Fruit fly (Drosophila melanogaster) whole organism, embryonic: ENCODE results near the gene Gpdh1.
A peak's percentile ranks its signal among the peaks of the same experiment; 100 is the strongest.

Source experiments
- Atf3 ChIP-seq: fragments of 200-800 bp; sonication (Bioruptor generic); optimal IDR thresholded peaks from 3 replicates; lab custom pipeline; 2016; ENCODE audit warnings: missing biosample characterization, missing genetic modification characterization
- Bdp1 ChIP-seq: fragments of 200-800 bp; sonication (Bioruptor generic); optimal IDR thresholded peaks from 3 replicates; lab custom pipeline; 2016; ENCODE audit warnings: missing biosample characterization, missing genetic modification characterization
- CG11560 ChIP-seq: fragments of 200-800 bp; sonication (Bioruptor generic); IDR thresholded peaks from 3 replicates; pipeline ENCODE4 v1.3.6; 2022; ENCODE audit warnings: missing biosample characterization, missing genetic modification characterization
- CG12744 ChIP-seq: fragments of 200-800 bp; sonication (Bioruptor generic); optimal IDR thresholded peaks from 2 replicates; lab custom pipeline; 2016; ENCODE audit warnings: missing biosample characterization, missing genetic modification characterization
- CG15011 ChIP-seq: fragments of 200-800 bp; sonication (Bioruptor generic); optimal IDR thresholded peaks from 3 replicates; lab custom pipeline; 2018; ENCODE audit warnings: missing biosample characterization, mild to moderate bottlenecking, missing genetic modification characterization
- CG15601 ChIP-seq: fragments of 200-800 bp; sonication (Bioruptor generic); optimal IDR thresholded peaks from 3 replicates; lab custom pipeline; 2019; ENCODE audit warnings: missing biosample characterization, mild to moderate bottlenecking, missing genetic modification characterization, moderate library complexity
- CG16779 ChIP-seq: fragments of 200-800 bp; sonication (Bioruptor generic); IDR thresholded peaks from 2 replicates; pipeline ENCODE4 v1.3.6; 2022; ENCODE audit warnings: missing biosample characterization, missing genetic modification characterization
- CG17912 ChIP-seq: fragments of 200-800 bp; sonication (Bioruptor generic); optimal IDR thresholded peaks from 2 replicates; lab custom pipeline; 2018; ENCODE audit warnings: missing biosample characterization, mild to moderate bottlenecking, missing genetic modification characterization
- CG18011 ChIP-seq: fragments of 200-800 bp; sonication (Bioruptor generic); optimal IDR thresholded peaks from 2 replicates; lab custom pipeline; 2017; ENCODE audit warnings: missing biosample characterization, missing genetic modification characterization, mild to moderate bottlenecking, moderate library complexity, missing genotype
- CG32767 ChIP-seq: fragments of 200-800 bp; sonication (Bioruptor generic); IDR thresholded peaks from 2 replicates; pipeline ENCODE4 v1.3.6; 2022; ENCODE audit warnings: missing biosample characterization, missing genetic modification characterization
- CG4360 ChIP-seq: fragments of 200-800 bp; sonication (Bioruptor generic); IDR thresholded peaks from 2 replicates; pipeline ENCODE4 v1.3.6; 2022; ENCODE audit warnings: missing biosample characterization, missing genetic modification characterization
- CG43689 ChIP-seq: fragments of 200-800 bp; sonication (Bioruptor generic); IDR thresholded peaks from 2 replicates; pipeline ENCODE4 v1.3.6; 2022; ENCODE audit warnings: missing biosample characterization, missing genetic modification characterization
- CG6813 ChIP-seq: fragments of 200-800 bp; sonication (Bioruptor generic); optimal IDR thresholded peaks from 2 replicates; lab custom pipeline; 2017; ENCODE audit warnings: missing biosample characterization, missing genetic modification characterization, mild to moderate bottlenecking, moderate library complexity, missing genetic modification reagents
- CG6854 ChIP-seq: fragments of 200-800 bp; sonication (Bioruptor generic); optimal IDR thresholded peaks from 3 replicates; lab custom pipeline; 2017; ENCODE audit warnings: missing biosample characterization, mild to moderate bottlenecking, missing genetic modification characterization
- Chrac-16 ChIP-seq: fragments of 200-800 bp; sonication (Bioruptor generic); optimal IDR thresholded peaks from 3 replicates; lab custom pipeline; 2016; ENCODE audit warnings: missing biosample characterization, missing genetic modification characterization
- CoRest ChIP-seq: fragments of 200-800 bp; sonication (Bioruptor generic); optimal IDR thresholded peaks from 3 replicates; lab custom pipeline; 2018; ENCODE audit warnings: missing biosample characterization, mild to moderate bottlenecking, missing genetic modification characterization, moderate library complexity
- Deaf1 ChIP-seq: fragments of 200-800 bp; optimal IDR thresholded peaks from 3 replicates; lab custom pipeline; 2019; ENCODE audit warnings: missing biosample characterization, mild to moderate bottlenecking, missing genetic modification characterization, moderate library complexity
- Dek ChIP-seq: fragments of 200-800 bp; sonication (Bioruptor generic); optimal IDR thresholded peaks from 3 replicates; lab custom pipeline; 2019; ENCODE audit warnings: missing biosample characterization, mild to moderate bottlenecking, missing genetic modification characterization, moderate library complexity
- Dfd ChIP-seq, 2 experiments: fragments of >200 bp; optimal IDR thresholded peaks; 2 replicates each; lab custom pipeline; 2017; ENCODE audit warnings: missing biosample characterization in 2 of 2, missing genetic modification characterization in 2 of 2
- Dip2 ChIP-seq: fragments of 200-800 bp; sonication (Bioruptor generic); IDR thresholded peaks from 2 replicates; pipeline ENCODE4 v1.3.6; 2022; ENCODE audit warnings: missing biosample characterization, missing genetic modification characterization
- Doc3 ChIP-seq: fragments of 200-800 bp; sonication (Bioruptor generic); IDR thresholded peaks from 3 replicates; pipeline ENCODE4 v1.3.6; 2022; ENCODE audit warnings: missing biosample characterization, missing genetic modification characterization; ENCODE audit not compliant: partially characterized antibody
- Dp ChIP-seq: fragments of 200-800 bp; sonication (Bioruptor generic); optimal IDR thresholded peaks from 2 replicates; lab custom pipeline; 2018; ENCODE audit warnings: missing biosample characterization, mild to moderate bottlenecking, missing genetic modification characterization, moderate library complexity
- Drgx ChIP-seq: fragments of 200-800 bp; sonication (Bioruptor generic); IDR thresholded peaks from 2 replicates; pipeline ENCODE4 v1.3.6; 2022; ENCODE audit warnings: missing biosample characterization, missing genetic modification characterization
- E2f2 ChIP-seq: fragments of 200-800 bp; sonication (Bioruptor generic); IDR thresholded peaks from 2 replicates; pipeline ENCODE4 v1.3.6; 2022; ENCODE audit warnings: missing biosample characterization, missing genetic modification characterization
- Ets97D ChIP-seq: fragments of 200-800 bp; sonication (Bioruptor generic); optimal IDR thresholded peaks from 3 replicates; lab custom pipeline; 2016; ENCODE audit warnings: missing biosample characterization, missing genetic modification characterization
- HmgZ ChIP-seq: fragments of 200-800 bp; sonication (Bioruptor generic); optimal IDR thresholded peaks from 2 replicates; lab custom pipeline; 2018; ENCODE audit warnings: missing biosample characterization, mild to moderate bottlenecking, missing genetic modification characterization
- Jarid2 ChIP-seq: fragments of 200-800 bp; sonication (Bioruptor generic); optimal IDR thresholded peaks from 3 replicates; lab custom pipeline; 2017; ENCODE audit warnings: mild to moderate bottlenecking, missing biosample characterization, missing genetic modification reagents, missing genetic modification characterization
- NC2β ChIP-seq: fragments of 200-800 bp; sonication (Bioruptor generic); optimal IDR thresholded peaks from 2 replicates; lab custom pipeline; 2016; ENCODE audit warnings: missing biosample characterization, missing genetic modification characterization
- NFAT ChIP-seq: fragments of 200-800 bp; sonication (Bioruptor generic); IDR thresholded peaks from 2 replicates; pipeline ENCODE4 v1.3.6; 2022; ENCODE audit warnings: missing biosample characterization, missing genetic modification characterization
- NK7.1 ChIP-seq: fragments of 200-800 bp; sonication (Bioruptor generic); optimal IDR thresholded peaks from 3 replicates; lab custom pipeline; 2016; ENCODE audit warnings: missing biosample characterization, missing genetic modification characterization
- Nf-YC ChIP-seq: fragments of 200-800 bp; optimal IDR thresholded peaks from 3 replicates; lab custom pipeline; 2019; ENCODE audit warnings: missing biosample characterization, mild to moderate bottlenecking, missing genetic modification characterization, moderate library complexity
- Spps ChIP-seq: fragments of 200-800 bp; sonication (Bioruptor generic); optimal IDR thresholded peaks from 2 replicates; lab custom pipeline; 2018; ENCODE audit warnings: missing biosample characterization, mild to moderate bottlenecking, missing genetic modification characterization
- az2 ChIP-seq: fragments of 200-800 bp; sonication (Bioruptor generic); optimal IDR thresholded peaks from 3 replicates; lab custom pipeline; 2016; ENCODE audit warnings: missing biosample characterization, missing genetic modification characterization
- btn ChIP-seq: fragments of 200-800 bp; sonication (Bioruptor generic); optimal IDR thresholded peaks from 2 replicates; lab custom pipeline; 2016; ENCODE audit warnings: missing biosample characterization, missing genetic modification characterization
- emc ChIP-seq: fragments of 200-800 bp; sonication (Bioruptor generic); optimal IDR thresholded peaks from 2 replicates; lab custom pipeline; 2016; ENCODE audit warnings: missing biosample characterization, missing genetic modification characterization
- fu2 ChIP-seq: fragments of 200-800 bp; sonication (Bioruptor generic); optimal IDR thresholded peaks from 2 replicates; lab custom pipeline; 2016; ENCODE audit warnings: missing biosample characterization, missing genetic modification characterization
- gcm2 ChIP-seq: fragments of 200-800 bp; sonication (Bioruptor generic); optimal IDR thresholded peaks from 2 replicates; lab custom pipeline; 2016; ENCODE audit warnings: missing biosample characterization, missing genetic modification characterization
- gem ChIP-seq: fragments of 200-800 bp; sonication (Bioruptor generic); optimal IDR thresholded peaks from 2 replicates; lab custom pipeline; 2019; ENCODE audit warnings: missing biosample characterization, mild to moderate bottlenecking, missing genetic modification characterization, moderate library complexity
- inv ChIP-seq: fragments of 200-800 bp; sonication (Bioruptor generic); IDR thresholded peaks from 2 replicates; pipeline ENCODE4 v1.3.6; 2022; ENCODE audit warnings: missing biosample characterization, missing genetic modification characterization; ENCODE audit not compliant: partially characterized antibody
- jing ChIP-seq: fragments of 200-800 bp; sonication (Bioruptor generic); optimal IDR thresholded peaks from 2 replicates; lab custom pipeline; 2018; ENCODE audit warnings: missing biosample characterization, mild to moderate bottlenecking, missing genetic modification characterization
- kay ChIP-seq: fragments of 200-800 bp; sonication (Bioruptor generic); optimal IDR thresholded peaks from 2 replicates; lab custom pipeline; 2016; ENCODE audit warnings: missing biosample characterization, missing genetic modification characterization
- p53 ChIP-seq: fragments of 200-800 bp; sonication (Bioruptor generic); optimal IDR thresholded peaks from 2 replicates; lab custom pipeline; 2016; ENCODE audit warnings: missing biosample characterization, missing genetic modification characterization
- pan ChIP-seq, 4 experiments: fragments of >200 bp in 3 of 4; fragments of 200-800 bp in 1 of 4; sonication (Bioruptor generic) in 1 of 4; optimal IDR thresholded peaks in 3 of 4; IDR thresholded peaks in 1 of 4; 2 replicates each; pipeline versions ENCODE4 v1.3.6 to Lab custom; 2017 to 2022; ENCODE audit warnings: missing biosample characterization in 2 of 4, missing genetic modification characterization in 2 of 4, mixed read lengths in 1 of 4
- pfk ChIP-seq: fragments of 200-800 bp; sonication (Bioruptor generic); optimal IDR thresholded peaks from 2 replicates; lab custom pipeline; 2018; ENCODE audit warnings: missing biosample characterization, mild to moderate bottlenecking, missing genetic modification characterization, moderate library complexity
- pnt ChIP-seq: fragments of 200-800 bp; sonication (Bioruptor generic); optimal IDR thresholded peaks from 3 replicates; lab custom pipeline; 2016; ENCODE audit warnings: missing biosample characterization, missing genetic modification characterization
- pum ChIP-seq: fragments of 200-800 bp; sonication (Bioruptor generic); optimal IDR thresholded peaks from 2 replicates; lab custom pipeline; 2016; ENCODE audit warnings: missing biosample characterization, missing genetic modification characterization
- ranshi ChIP-seq: fragments of 200-800 bp; sonication (Bioruptor generic); IDR thresholded peaks from 2 replicates; pipeline ENCODE4 v1.3.6; 2022; ENCODE audit warnings: missing biosample characterization, missing genetic modification characterization
- sob ChIP-seq: fragments of 200-800 bp; sonication (Bioruptor generic); IDR thresholded peaks from 2 replicates; pipeline ENCODE4 v1.3.6; 2022; ENCODE audit warnings: missing biosample characterization, missing genetic modification characterization
- unc-4 ChIP-seq: fragments of 200-800 bp; sonication (Bioruptor generic); IDR thresholded peaks from 2 replicates; pipeline ENCODE4 v1.3.6; 2022; ENCODE audit warnings: missing biosample characterization, missing genetic modification characterization; ENCODE audit not compliant: partially characterized antibody
- wdn ChIP-seq: fragments of 200-800 bp; sonication (Bioruptor generic); IDR thresholded peaks from 2 replicates; pipeline ENCODE4 v1.3.6; 2022; ENCODE audit warnings: missing biosample characterization, missing genetic modification characterization
- zen ChIP-seq: fragments of 200-800 bp; sonication (Bioruptor generic); optimal IDR thresholded peaks from 3 replicates; lab custom pipeline; 2018; ENCODE audit warnings: missing biosample characterization, mild to moderate bottlenecking, missing genetic modification characterization, moderate library complexity

Gene Gpdh1

dm6 chr2L:5974122-5974521 is 30.7 kb downstream of the Gpdh1 start (continued):
- no peak for TF ChIP-seq pan (optimal IDR thresholded peaks at IDR 0.05; lab: Kevin White, UChicago)
- TF ChIP-seq pan (GFP tag; optimal IDR thresholded peaks at IDR 0.05 in 1 of 2, IDR thresholded peaks at IDR 0.05 in 1 of 2): peak in 1 of 2 experiments; percentile 57
- TF ChIP-seq Dip2 (GFP tag; lab: Robert Waterston, UW): no peak
- TF ChIP-seq emc (GFP tag; lab: Kevin White, UChicago): no peak
- TF ChIP-seq az2 (GFP tag; lab: Kevin White, UChicago): no peak
- no peak for TF ChIP-seq Ets97D
- TF ChIP-seq CG43689 (GFP tag; lab: Robert Waterston, UW): 0 out of 2 replicates have a peak, but pooled peaks have one; percentile 15
- peak; percentile 13 for TF ChIP-seq Nf-YC (tag; lab: Kevin White, UChicago)
- TF ChIP-seq btn (GFP tag; lab: Kevin White, UChicago): no peak
- peak; percentile 46; the same call in 1 of the 2 replicates for TF ChIP-seq NFAT (GFP tag; lab: Robert Waterston, UW)
- TF ChIP-seq zen: no peak
- peak; percentile 49; the same call in 1 of the 2 replicates for TF ChIP-seq wdn (GFP tag; lab: Robert Waterston, UW)
- TF ChIP-seq Chrac-16 (GFP tag; lab: Kevin White, UChicago): no peak
- TF ChIP-seq NC2β (GFP tag; lab: Kevin White, UChicago): no peak
- TF ChIP-seq Spps: peak; percentile 6
- peak; percentile 73 for TF ChIP-seq CG6813 (GFP tag; lab: Kevin White, UChicago)
- peak; percentile 59 for TF ChIP-seq pfk (GFP tag; lab: Kevin White, UChicago)
- peak; percentile 91 for TF ChIP-seq Deaf1 (tag; lab: Kevin White, UChicago)
- TF ChIP-seq CG16779: no peak
- peak; percentile 1 for TF ChIP-seq jing (GFP tag; lab: Kevin White, UChicago)
- TF ChIP-seq Drgx (GFP tag; lab: Robert Waterston, UW): no peak
- TF ChIP-seq pnt: no peak
- TF ChIP-seq Jarid2 (GFP tag; lab: Kevin White, UChicago): peak; percentile 55
- peak; percentile 61 for TF ChIP-seq CG17912 (GFP tag; lab: Kevin White, UChicago)
- peak; percentile 2 for TF ChIP-seq CG18011 (GFP tag; lab: Kevin White, UChicago)
- TF ChIP-seq Dek (tag; lab: Kevin White, UChicago): peak; percentile 42
- TF ChIP-seq CoRest (tag; lab: Kevin White, UChicago): peak; percentile 34
- peak; percentile 72; the same call in 1 of the 2 replicates for TF ChIP-seq sob
- no peak for TF ChIP-seq fu2 (GFP tag; lab: Kevin White, UChicago)
- peak; percentile 9; the same call in 1 of the 2 replicates for TF ChIP-seq ranshi (GFP tag; lab: Robert Waterston, UW)
- peak; percentile 9 for TF ChIP-seq NK7.1 (GFP tag; lab: Kevin White, UChicago)
- no peak for TF ChIP-seq CG12744 (GFP tag; lab: Kevin White, UChicago)
- TF ChIP-seq CG11560 (tag; lab: Robert Waterston, UW): no peak
- TF ChIP-seq pum (GFP tag; lab: Kevin White, UChicago): no peak
- TF ChIP-seq CG15601 (tag; lab: Kevin White, UChicago): peak; percentile 82
- no peak for TF ChIP-seq unc-4 (GFP tag; lab: Robert Waterston, UW)
- peak; percentile 59 for TF ChIP-seq gem (tag; lab: Kevin White, UChicago)
- TF ChIP-seq Doc3 (GFP tag; lab: Robert Waterston, UW): no peak
- TF ChIP-seq CG6854 (GFP tag; lab: Kevin White, UChicago): peak; percentile 48
- peak; percentile 59 for TF ChIP-seq CG15011 (GFP tag; lab: Kevin White, UChicago)
- no peak for TF ChIP-seq kay (GFP tag; lab: Kevin White, UChicago)
- no peak for TF ChIP-seq inv (GFP tag; lab: Robert Waterston, UW)
- peak; percentile 48; the same call in 1 of the 2 replicates for TF ChIP-seq CG32767
- TF ChIP-seq Dp (GFP tag; lab: Kevin White, UChicago): no peak
- TF ChIP-seq HmgZ (tag; lab: Kevin White, UChicago): peak; percentile 56
- no peak for TF ChIP-seq E2f2 (GFP tag; lab: Robert Waterston, UW)
- no peak for TF ChIP-seq Bdp1 (GFP tag; lab: Kevin White, UChicago)
- TF ChIP-seq Dfd (GFP tag; optimal IDR thresholded peaks at IDR 0.05; lab: Kevin White, UChicago): no peak
- 0 out of 2 replicates have a peak, but pooled peaks have one; percentile 20 for TF ChIP-seq CG4360
- no peak for TF ChIP-seq Atf3 (GFP tag; lab: Kevin White, UChicago)
- TF ChIP-seq p53: no peak
- TF ChIP-seq gcm2 (GFP tag; lab: Kevin White, UChicago): no peak
